Fruit fly (Drosophila melanogaster): ENCODE measurements around the gene Act5C.

DNA sequence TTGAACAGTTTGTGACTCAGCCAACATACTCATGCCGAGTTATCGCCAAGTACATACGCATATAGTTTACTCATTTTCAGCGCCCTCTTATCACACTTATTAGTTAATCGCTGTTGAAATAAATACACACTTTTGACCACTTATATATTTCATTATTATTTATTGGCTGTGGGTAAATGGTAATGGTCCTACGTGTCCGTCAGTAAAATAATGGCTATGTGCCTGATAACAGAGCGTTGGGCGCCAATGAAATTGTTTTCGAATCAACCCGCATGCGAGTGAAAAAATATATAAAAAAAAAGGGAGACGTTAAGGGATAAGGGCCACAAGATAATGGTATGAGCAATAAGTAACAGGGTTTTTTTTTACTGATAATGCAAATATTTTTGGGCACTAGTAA lies 7.5 kb upstream of the Act5C start:
- no peak for TF ChIP-seq pad (GFP tag; optimal IDR thresholded peaks at IDR 0.05)
- TF ChIP-seq cnc (optimal IDR thresholded peaks at IDR 0.05), result no peak
- no peak for TF ChIP-seq CG33017 (tag; optimal IDR thresholded peaks at IDR 0.05)
- TF ChIP-seq Crg-1 (GFP tag; optimal IDR thresholded peaks at IDR 0.05), result no peak
- no peak for TF ChIP-seq CG12768 (GFP tag; optimal IDR thresholded peaks at IDR 0.05)
- TF ChIP-seq bab1 (GFP tag; optimal IDR thresholded peaks at IDR 0.05), result no peak
- TF ChIP-seq CG7045 (GFP tag; optimal IDR thresholded peaks at IDR 0.05), result no peak
- no peak for TF ChIP-seq kay (GFP tag; ENCODE audit: borderline replicate concordance)
- TF ChIP-seq Hr96 (GFP tag; optimal IDR thresholded peaks at IDR 0.05), result no peak
- no peak for TF ChIP-seq CG7101 (tag; optimal IDR thresholded peaks at IDR 0.05)
- no peak for TF ChIP-seq CG1620 (GFP tag; optimal IDR thresholded peaks at IDR 0.05)
